Fruit fly (Drosophila melanogaster) whole organism, embryonic: ENCODE measurements around the gene mRpL48.

Experiments used
- Asciz ChIP-seq: fragments of 200-800 bp; sonication (Bioruptor generic); optimal IDR thresholded peaks from 2 replicates; lab custom pipeline; 2017; ENCODE audit warnings: missing biosample characterization, mild to moderate bottlenecking, missing genetic modification characterization, missing genetic modification reagents
- CG15073 ChIP-seq: fragments of 200-800 bp; sonication (Bioruptor generic); optimal IDR thresholded peaks from 2 replicates; lab custom pipeline; 2016; ENCODE audit warnings: missing biosample characterization, missing genetic modification characterization
- CG3163 ChIP-seq: fragments of 200-800 bp; sonication (Bioruptor generic); optimal IDR thresholded peaks from 3 replicates; lab custom pipeline; 2016; ENCODE audit warnings: missing biosample characterization, missing genetic modification characterization
- Gug ChIP-seq: fragments of 200-800 bp; sonication (Bioruptor generic); IDR thresholded peaks from 4 replicates; pipeline ENCODE4 v1.3.6; 2022; ENCODE audit warnings: missing biosample characterization, missing genetic modification characterization
- HmgD ChIP-seq: fragments of 200-800 bp; sonication (Bioruptor generic); optimal IDR thresholded peaks from 3 replicates; lab custom pipeline; 2016; ENCODE audit warnings: missing biosample characterization, missing genetic modification characterization
- Hr39 ChIP-seq: fragments of >200 bp; optimal IDR thresholded peaks from 2 replicates; lab custom pipeline; 2017
- Sin3A ChIP-seq: fragments of >200 bp; optimal IDR thresholded peaks from 2 replicates; lab custom pipeline; 2018
- Sox102F ChIP-seq: fragments of 200-800 bp; sonication (Bioruptor generic); optimal IDR thresholded peaks from 2 replicates; lab custom pipeline; 2018; ENCODE audit warnings: missing biosample characterization, mild to moderate bottlenecking, missing genetic modification characterization, moderate library complexity
- Xrp1 ChIP-seq: fragments of 200-800 bp; sonication (Bioruptor generic); IDR thresholded peaks from 2 replicates; pipeline ENCODE4 v1.3.6; 2022; ENCODE audit warnings: missing biosample characterization, missing genetic modification characterization
- cg ChIP-seq: fragments of 200-800 bp; sonication (Bioruptor generic); optimal IDR thresholded peaks from 3 replicates; lab custom pipeline; 2019; ENCODE audit warnings: missing biosample characterization, mild to moderate bottlenecking, missing genetic modification characterization, moderate library complexity
- shn ChIP-seq: fragments of 200-800 bp; sonication (Bioruptor generic); optimal IDR thresholded peaks from 3 replicates; lab custom pipeline; 2016; ENCODE audit warnings: missing biosample characterization, missing genetic modification characterization

dm6 chr2L:1738054-1738453, 27.8 kb downstream of the mRpL48 start:
- TF ChIP-seq Xrp1 (GFP tag; lab: Robert Waterston, UW) (peak; percentile 30; the same call in 1 of the 2 replicates), Asciz (peak; percentile 38), Sin3A (no peak), Sox102F (GFP tag; lab: Kevin White, UChicago) (peak; percentile 52), shn (GFP tag; lab: Kevin White, UChicago) (no peak), CG3163 (GFP tag; lab: Kevin White, UChicago) (no peak), HmgD (GFP tag; lab: Kevin White, UChicago) (no peak), Hr39 (lab: Kevin White, UChicago) (no peak), Gug (GFP tag; lab: Robert Waterston, UW) (no peak), cg (GFP tag; lab: Kevin White, UChicago) (no peak), CG15073 (GFP tag; lab: Kevin White, UChicago) (no peak)
